Worm (Caenorhabditis elegans) whole organism, young adult: Measurements from ENCODE around the gene F26F4.5.

ENCODE experiments used
- B0035.1 ChIP-seq: sonication (generic microtip); optimal IDR thresholded peaks from 2 replicates; lab custom pipeline; 2016; ENCODE audit warnings: missing genetic modification characterization, mild to moderate bottlenecking, missing compliant biosample characterization, missing genotype, missing genetic modification reagents
- B0261.1 ChIP-seq: sonication (generic microtip); optimal IDR thresholded peaks from 2 replicates; lab custom pipeline; 2016; ENCODE audit warnings: mild to moderate bottlenecking, missing genetic modification characterization, moderate library complexity, missing compliant biosample characterization
- D2030.7 ChIP-seq: fragments of 200-800 bp; sonication (Bioruptor generic); IDR thresholded peaks from 2 replicates; pipeline ENCODE4 v1.3.6; 2022; ENCODE audit warnings: missing genetic modification reagents, missing genetic modification characterization, missing compliant biosample characterization
- F49E8.2 ChIP-seq: sonication (generic microtip); optimal IDR thresholded peaks from 3 replicates; lab custom pipeline; 2017; ENCODE audit warnings: missing genetic modification characterization, mild to moderate bottlenecking, missing compliant biosample characterization, antibody characterized with exemption, moderate library complexity; ENCODE audit not compliant: insufficient read depth
- F52B5.7 ChIP-seq: sonication (generic microtip); optimal IDR thresholded peaks from 2 replicates; lab custom pipeline; 2016; ENCODE audit warnings: mild to moderate bottlenecking, missing genetic modification characterization, missing compliant biosample characterization
- K12H6.12 ChIP-seq: fragments of 200-800 bp; sonication (Bioruptor generic); optimal IDR thresholded peaks from 2 replicates; lab custom pipeline; 2018; ENCODE audit warnings: mild to moderate bottlenecking, missing genetic modification characterization, missing compliant biosample characterization
- Y53G8AR.9 ChIP-seq: fragments of 200-800 bp; sonication (Bioruptor generic); conservative IDR thresholded peaks from 2 replicates; pipeline ENCODE4 v1.3.6; 2022; ENCODE audit warnings: missing genetic modification reagents, missing genetic modification characterization, missing compliant biosample characterization
- Y56A3A.18 ChIP-seq: fragments of 200-800 bp; sonication (Bioruptor generic); IDR thresholded peaks from 2 replicates; pipeline ENCODE4 v1.3.6; 2022; ENCODE audit warnings: missing genetic modification reagents, missing genetic modification characterization, missing compliant biosample characterization
- ZK185.1 ChIP-seq: sonication (generic microtip); optimal IDR thresholded peaks from 2 replicates; lab custom pipeline; 2016; ENCODE audit warnings: mild to moderate bottlenecking, missing genetic modification characterization, missing compliant biosample characterization; ENCODE audit not compliant: poor library complexity, severe bottlenecking
- bed-1 ChIP-seq: fragments of 200-800 bp; sonication (Bioruptor generic); IDR thresholded peaks from 2 replicates; pipeline ENCODE4 v1.3.6; 2022; ENCODE audit warnings: missing genetic modification reagents, missing genetic modification characterization, missing compliant biosample characterization
- ccch-3 ChIP-seq: fragments of 200-800 bp; sonication (Bioruptor generic); optimal IDR thresholded peaks from 2 replicates; lab custom pipeline; 2018; ENCODE audit warnings: mild to moderate bottlenecking, missing genetic modification characterization, missing compliant biosample characterization
- ceh-27 ChIP-seq: fragments of 200-800 bp; sonication (Bioruptor generic); optimal IDR thresholded peaks from 2 replicates; lab custom pipeline; 2018; ENCODE audit warnings: mild to moderate bottlenecking, missing genetic modification characterization, moderate library complexity, missing compliant biosample characterization
- chd-7 ChIP-seq: sonication (generic microtip); optimal IDR thresholded peaks from 2 replicates; lab custom pipeline; 2016; ENCODE audit warnings: mild to moderate bottlenecking, missing genetic modification characterization, moderate library complexity, missing compliant biosample characterization
- die-1 ChIP-seq: sonication (generic microtip); optimal IDR thresholded peaks from 2 replicates; lab custom pipeline; 2016; ENCODE audit warnings: missing genotype, mild to moderate bottlenecking, missing genetic modification characterization, missing compliant biosample characterization
- dpl-1 ChIP-seq: fragments of 150-350 bp; optimal IDR thresholded peaks from 2 replicates; lab custom pipeline; 2014; ENCODE audit warnings: missing biosample characterization, missing genetic modification reagents, missing genetic modification characterization
- efl-1 ChIP-seq: fragments of 150-350 bp; optimal IDR thresholded peaks from 2 replicates; lab custom pipeline; 2014; ENCODE audit warnings: missing biosample characterization, missing genetic modification reagents, missing genetic modification characterization
- egl-18 ChIP-seq: fragments of 200-800 bp; sonication (Bioruptor generic); IDR thresholded peaks from 2 replicates; pipeline ENCODE4 v1.3.6; 2022; ENCODE audit warnings: missing genetic modification reagents, missing genetic modification characterization, missing compliant biosample characterization
- egl-44 ChIP-seq: fragments of 200-800 bp; sonication (Bioruptor generic); IDR thresholded peaks from 2 replicates; pipeline ENCODE4 v1.3.6; 2022; ENCODE audit warnings: missing genetic modification reagents, missing genetic modification characterization, missing compliant biosample characterization
- hlh-12 ChIP-seq: sonication (generic microtip); optimal IDR thresholded peaks from 2 replicates; lab custom pipeline; 2016; ENCODE audit warnings: missing genetic modification characterization, missing compliant biosample characterization
- hmg-1.2 ChIP-seq: fragments of 200-800 bp; sonication (Bioruptor generic); IDR thresholded peaks from 2 replicates; pipeline ENCODE4 v1.3.6; 2022; ENCODE audit warnings: missing genetic modification reagents, missing genetic modification characterization, missing compliant biosample characterization
- hrde-1 ChIP-seq: sonication (generic microtip); optimal IDR thresholded peaks from 2 replicates; lab custom pipeline; 2016; ENCODE audit warnings: missing genetic modification characterization, mild to moderate bottlenecking, missing compliant biosample characterization, moderate library complexity, missing genotype, missing genetic modification reagents, borderline replicate concordance
- lin-54 ChIP-seq: fragments of 200-800 bp; sonication (Bioruptor generic); optimal IDR thresholded peaks from 2 replicates; lab custom pipeline; 2018; ENCODE audit warnings: mild to moderate bottlenecking, missing genetic modification characterization, missing compliant biosample characterization
- lsl-1 ChIP-seq: fragments of 200-800 bp; sonication (Bioruptor generic); optimal IDR thresholded peaks from 2 replicates; lab custom pipeline; 2018; ENCODE audit warnings: mild to moderate bottlenecking, missing genetic modification characterization, moderate library complexity, missing compliant biosample characterization
- lsy-27 ChIP-seq: sonication (generic microtip); optimal IDR thresholded peaks from 2 replicates; lab custom pipeline; 2017; ENCODE audit warnings: missing genetic modification characterization, mild to moderate bottlenecking, missing compliant biosample characterization, antibody characterized with exemption, missing genotype, borderline replicate concordance; ENCODE audit not compliant: insufficient read depth
- madf-6 ChIP-seq: fragments of 200-800 bp; sonication (Bioruptor generic); IDR thresholded peaks from 2 replicates; pipeline ENCODE4 v1.3.6; 2022; ENCODE audit warnings: missing genetic modification reagents, missing genetic modification characterization, missing compliant biosample characterization
- mes-4 ChIP-seq: sonication (generic microtip); optimal IDR thresholded peaks from 2 replicates; lab custom pipeline; 2016; ENCODE audit warnings: missing genotype, missing genetic modification characterization, missing compliant biosample characterization
- mxl-1 ChIP-seq: sonication (generic microtip); optimal IDR thresholded peaks from 2 replicates; lab custom pipeline; 2016; ENCODE audit warnings: missing genetic modification characterization, missing compliant biosample characterization
- nfya-2 ChIP-seq: fragments of 200-800 bp; sonication (Bioruptor generic); IDR thresholded peaks from 2 replicates; pipeline ENCODE4 v1.3.6; 2022; ENCODE audit warnings: missing genetic modification reagents, missing genetic modification characterization, missing compliant biosample characterization
- rec-8 ChIP-seq, 2 experiments: sonication (generic microtip); optimal IDR thresholded peaks; 2 replicates each; lab custom pipeline; 2016; ENCODE audit warnings: mild to moderate bottlenecking in 2 of 2, missing genetic modification characterization in 2 of 2, missing genetic modification reagents in 2 of 2, missing genotype in 2 of 2, missing biosample characterization in 1 of 2, missing compliant biosample characterization in 1 of 2, moderate library complexity in 1 of 2
- sdz-38 ChIP-seq: sonication (generic microtip); optimal IDR thresholded peaks from 2 replicates; lab custom pipeline; 2016; ENCODE audit warnings: missing genotype, missing genetic modification characterization, missing compliant biosample characterization
- tlf-1 ChIP-seq: fragments of 200-800 bp; sonication (Bioruptor generic); optimal IDR thresholded peaks from 2 replicates; lab custom pipeline; 2018; ENCODE audit warnings: mild to moderate bottlenecking, missing genetic modification characterization, missing compliant biosample characterization
- ztf-28 ChIP-seq: fragments of 200-800 bp; sonication (Bioruptor generic); IDR thresholded peaks from 2 replicates; pipeline ENCODE4 v1.3.6; 2022; ENCODE audit warnings: missing genetic modification reagents, missing genetic modification characterization, missing compliant biosample characterization
- ztf-3 ChIP-seq: fragments of 200-800 bp; sonication (Bioruptor generic); optimal IDR thresholded peaks from 2 replicates; lab custom pipeline; 2018; ENCODE audit warnings: mild to moderate bottlenecking, missing genetic modification characterization, missing compliant biosample characterization

The F26F4.5 gene

DNA sequence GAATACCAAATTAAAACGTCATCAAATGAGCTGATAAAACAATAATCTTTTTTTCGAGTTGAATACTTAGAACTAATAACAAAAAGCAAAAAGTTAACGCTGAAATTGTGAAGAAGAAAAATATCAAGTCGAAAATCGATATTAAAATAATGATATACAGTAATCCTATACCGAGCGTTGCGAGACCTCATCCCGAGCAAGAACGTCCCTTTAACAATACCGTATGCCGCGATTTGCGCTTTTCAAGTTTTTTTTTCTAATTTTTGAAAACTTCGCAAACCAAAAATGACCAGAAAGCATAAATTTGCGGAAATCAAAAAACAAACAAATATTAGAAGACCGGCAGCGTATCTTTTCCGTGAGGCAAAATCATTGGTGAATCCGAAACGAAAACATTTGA, at the start of gene F26F4.5 (continued):
- no peak for TF ChIP-seq F49E8.2 (tag; lab: Kevin White, UChicago)
- no peak for TF ChIP-seq dpl-1 (GFP tag; lab: Kevin White, UChicago)
- no peak for TF ChIP-seq B0035.1 (tag; lab: Kevin White, UChicago)
- TF ChIP-seq Y56A3A.18 (GFP tag; lab: Robert Waterston, UW) = no peak
- no peak for TF ChIP-seq F52B5.7 (tag; lab: Kevin White, UChicago)
- TF ChIP-seq B0261.1 (tag; lab: Kevin White, UChicago) = no peak
- TF ChIP-seq die-1 (tag; lab: Kevin White, UChicago) = no peak
- no peak for TF ChIP-seq ceh-27
- no peak for TF ChIP-seq lsy-27 (tag; lab: Kevin White, UChicago)
- no peak for TF ChIP-seq egl-44 (GFP tag; lab: Robert Waterston, UW)
- TF ChIP-seq madf-6 (GFP tag; lab: Robert Waterston, UW) = peak; percentile 90
- no peak for TF ChIP-seq egl-18
- TF ChIP-seq lin-54 (GFP tag; lab: Kevin White, UChicago) = peak; percentile 12
- no peak for TF ChIP-seq chd-7 (tag; lab: Kevin White, UChicago)
- TF ChIP-seq ztf-28 (GFP tag; lab: Robert Waterston, UW) = no peak
- TF ChIP-seq K12H6.12 (tag; lab: Kevin White, UChicago) = no peak
- no peak for TF ChIP-seq bed-1 (GFP tag; lab: Robert Waterston, UW)
- no peak for TF ChIP-seq efl-1
- TF ChIP-seq hlh-12 (tag; lab: Kevin White, UChicago) = no peak
- TF ChIP-seq hrde-1 = no peak
- TF ChIP-seq lsl-1 (GFP tag; lab: Kevin White, UChicago) = peak; percentile 95
- TF ChIP-seq ccch-3 = no peak
- TF ChIP-seq ZK185.1 (tag; lab: Kevin White, UChicago) = no peak
- TF ChIP-seq D2030.7 = no peak
- 0 out of 2 replicates have a peak, but pooled peaks have one; percentile 14 for TF ChIP-seq hmg-1.2 (GFP tag; lab: Robert Waterston, UW)
- no peak for TF ChIP-seq tlf-1 (GFP tag; lab: Kevin White, UChicago)
- no peak for TF ChIP-seq rec-8 (tag; optimal IDR thresholded peaks at IDR 0.05; lab: Kevin White, UChicago)
- no peak for TF ChIP-seq mes-4 (tag; lab: Kevin White, UChicago)
- TF ChIP-seq nfya-2 (GFP tag; lab: Robert Waterston, UW) = no peak
- no peak for TF ChIP-seq mxl-1
- TF ChIP-seq, all 124 proteins: peak for 11

ce11 chrIII:4939267-4939666, 48.2 kb upstream of the F26F4.5 start, which contains the start of gene rpb-2:
Gene rpb-2 (plus strand): TSS chrIII:4939567.
- TF ChIP-seq efl-1 = no peak
- 0 out of 2 replicates have a peak, but pooled peaks have one; percentile 17 for TF ChIP-seq Y53G8AR.9 (GFP tag; lab: Robert Waterston, UW)
- TF ChIP-seq, all 124 proteins: peak for 1

DNA sequence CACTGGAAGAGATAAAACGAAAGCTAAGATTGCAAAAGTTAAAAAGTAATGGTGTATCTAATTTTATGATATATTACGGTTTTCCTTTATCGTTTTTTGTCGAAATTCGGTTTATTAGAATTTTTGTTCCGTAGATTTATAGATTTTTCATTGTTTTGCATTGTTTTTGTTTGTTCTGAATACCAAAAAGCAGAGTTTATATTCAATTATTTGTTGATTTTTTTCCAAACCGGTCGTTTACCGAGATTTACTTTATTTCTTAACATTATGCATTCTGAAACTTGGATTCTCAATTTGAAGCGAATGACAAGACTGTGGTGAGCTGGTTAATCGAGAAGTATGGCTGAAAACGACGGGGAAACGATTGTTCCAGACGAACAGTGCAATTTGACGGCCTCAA, 46.0 kb upstream of the F26F4.5 start, which contains the start of gene fsn-1:
Gene fsn-1 (plus strand): TSS at position 301 of the 400 bp plus-strand sequence.
- 0 out of 2 replicates have a peak, but pooled peaks have one; percentile 21 for TF ChIP-seq Y53G8AR.9 (GFP tag; lab: Robert Waterston, UW)
- TF ChIP-seq madf-6 (GFP tag; lab: Robert Waterston, UW) = 0 out of 2 replicates have a peak, but pooled peaks have one; percentile 37
- TF ChIP-seq sdz-38 (tag; lab: Kevin White, UChicago) = no peak
- no peak for TF ChIP-seq ztf-3 (GFP tag; lab: Kevin White, UChicago)
- no peak for TF ChIP-seq tlf-1 (GFP tag; lab: Kevin White, UChicago)
- TF ChIP-seq hmg-1.2 (GFP tag; lab: Robert Waterston, UW) = no peak
